Fruit fly (Drosophila melanogaster) whole organism, pupa: ENCODE data around the gene Mst36Fb.

ENCODE experiments used
- CG12605 ChIP-seq: fragments of 200-800 bp; sonication (Bioruptor generic); IDR thresholded peaks from 2 replicates; pipeline ENCODE4 v1.3.6; 2022; ENCODE audit warnings: missing biosample characterization, missing genetic modification characterization
- CG13204 ChIP-seq: fragments of 200-800 bp; sonication (Bioruptor generic); optimal IDR thresholded peaks from 2 replicates; lab custom pipeline; 2018; ENCODE audit warnings: missing biosample characterization, mild to moderate bottlenecking, missing genetic modification characterization, moderate library complexity
- CG4496 ChIP-seq: fragments of 200-800 bp; sonication (Bioruptor generic); IDR thresholded peaks from 3 replicates; pipeline ENCODE4 v1.3.6; 2022; ENCODE audit warnings: missing biosample characterization, missing genetic modification characterization
- CG8159 ChIP-seq: fragments of 200-800 bp; sonication (Bioruptor generic); optimal IDR thresholded peaks from 3 replicates; lab custom pipeline; 2018; ENCODE audit warnings: missing biosample characterization, mild to moderate bottlenecking, missing genetic modification characterization, moderate library complexity
- D1 ChIP-seq: fragments of 200-800 bp; sonication (Bioruptor generic); optimal IDR thresholded peaks from 2 replicates; lab custom pipeline; 2018; ENCODE audit warnings: missing biosample characterization, mild to moderate bottlenecking, missing genetic modification characterization, moderate library complexity
- EcR ChIP-seq: fragments of 200-800 bp; sonication (Bioruptor generic); optimal IDR thresholded peaks from 3 replicates; lab custom pipeline; 2019; ENCODE audit warnings: missing biosample characterization, missing genetic modification characterization, mild to moderate bottlenecking, moderate library complexity, missing genetic modification reagents
- Ets98B ChIP-seq: fragments of 200-800 bp; sonication (Bioruptor generic); IDR thresholded peaks from 2 replicates; pipeline ENCODE4 v1.3.6; 2022; ENCODE audit warnings: missing biosample characterization, missing genetic modification characterization
- Pif1B ChIP-seq: fragments of 200-800 bp; sonication (Bioruptor generic); optimal IDR thresholded peaks from 3 replicates; lab custom pipeline; 2016; ENCODE audit warnings: missing biosample characterization, missing genetic modification characterization
- gl ChIP-seq: fragments of 200-800 bp; sonication (Bioruptor generic); optimal IDR thresholded peaks from 2 replicates; lab custom pipeline; 2018; ENCODE audit warnings: missing biosample characterization, mild to moderate bottlenecking, missing genetic modification characterization

DNA sequence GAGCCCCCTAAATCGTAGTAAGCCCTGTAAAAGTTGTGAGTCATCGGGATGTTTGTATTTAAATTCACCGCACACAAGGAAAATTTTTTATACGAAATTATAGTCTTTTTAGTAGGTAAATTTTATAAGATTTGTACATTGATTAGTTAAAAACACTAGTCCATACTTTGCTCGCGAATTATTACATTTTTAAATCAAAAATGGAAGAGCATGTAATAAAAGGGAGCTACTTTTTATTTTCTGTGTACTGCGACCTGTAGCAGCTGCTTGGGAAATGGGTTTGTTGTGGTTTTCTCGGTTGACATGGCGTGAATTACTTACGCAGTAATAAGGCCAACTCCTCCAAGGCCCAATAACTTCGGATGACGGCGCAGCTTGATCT is 19.8 kb upstream of the Mst36Fb start:
- TF ChIP-seq Ets98B (GFP tag; lab: Robert Waterston, UW) (peak; percentile 39), gl (tag; lab: Kevin White, UChicago) (no peak), CG8159 (tag; lab: Kevin White, UChicago) (peak; percentile 14), Pif1B (peak; percentile 17), CG4496 (GFP tag; lab: Robert Waterston, UW) (peak; percentile 74), D1 (tag; lab: Kevin White, UChicago) (no peak), CG12605 (GFP tag; lab: Robert Waterston, UW) (peak; percentile 54), CG13204 (no peak), EcR (no peak)
